Worm (Caenorhabditis elegans) whole organism, young adult: ENCODE data around the gene F37B12.1.

Source experiments
- D2030.7 ChIP-seq: fragments of 200-800 bp; sonication (Bioruptor generic); IDR thresholded peaks from 2 replicates; pipeline ENCODE4 v1.3.6; 2022; ENCODE audit warnings: missing genetic modification reagents, missing genetic modification characterization, missing compliant biosample characterization
- F57C9.4 ChIP-seq: sonication (generic microtip); optimal IDR thresholded peaks from 2 replicates; lab custom pipeline; 2017; ENCODE audit warnings: mild to moderate bottlenecking, missing genetic modification characterization, missing compliant biosample characterization
- T26A5.8 ChIP-seq: sonication (generic microtip); optimal IDR thresholded peaks from 2 replicates; lab custom pipeline; 2016; ENCODE audit warnings: missing genetic modification characterization, missing compliant biosample characterization
- Y53G8AR.9 ChIP-seq: fragments of 200-800 bp; sonication (Bioruptor generic); conservative IDR thresholded peaks from 2 replicates; pipeline ENCODE4 v1.3.6; 2022; ENCODE audit warnings: missing genetic modification reagents, missing genetic modification characterization, missing compliant biosample characterization
- egrh-3 ChIP-seq: fragments of 200-800 bp; sonication (Bioruptor generic); IDR thresholded peaks from 2 replicates; pipeline ENCODE4 v1.3.6; 2022; ENCODE audit warnings: missing genetic modification reagents, missing genetic modification characterization, missing compliant biosample characterization
- hlh-12 ChIP-seq: sonication (generic microtip); optimal IDR thresholded peaks from 2 replicates; lab custom pipeline; 2016; ENCODE audit warnings: missing genetic modification characterization, missing compliant biosample characterization
- mel-28 ChIP-seq: sonication (generic microtip); optimal IDR thresholded peaks from 2 replicates; lab custom pipeline; 2016; ENCODE audit warnings: borderline replicate concordance, mild to moderate bottlenecking, missing genetic modification characterization, missing compliant biosample characterization
- sea-2 ChIP-seq: fragments of 200-800 bp; sonication (Bioruptor generic); IDR thresholded peaks from 2 replicates; pipeline ENCODE4 v1.3.6; 2022; ENCODE audit warnings: missing genetic modification characterization, missing compliant biosample characterization

- TF ChIP-seq hlh-12 (no peak), T26A5.8 (no peak), F57C9.4 (tag; lab: Kevin White, UChicago) (no peak), egrh-3 (GFP tag; lab: Robert Waterston, UW) (no peak; the same call in 1 of the 2 replicates), mel-28 (tag; lab: Kevin White, UChicago) (no peak), sea-2 (GFP tag; lab: Robert Waterston, UW) (no peak), Y53G8AR.9 (GFP tag; lab: Robert Waterston, UW) (no peak), D2030.7 (GFP tag; lab: Robert Waterston, UW) (no peak)
Observed at ce11 chrII:9014877-9015505, 14.1 kb downstream of the F37B12.1 start.
